Fruit fly (Drosophila melanogaster) whole organism, embryonic: ENCODE data around the gene CG5254.

Experiments used
- CG13624 ChIP-seq: fragments of 200-800 bp; sonication (Bioruptor generic); optimal IDR thresholded peaks from 2 replicates; lab custom pipeline; 2016; ENCODE audit warnings: missing biosample characterization, missing genetic modification characterization
- CG14667 ChIP-seq: fragments of 200-800 bp; sonication (Bioruptor generic); IDR thresholded peaks from 2 replicates; pipeline ENCODE4 v1.3.6; 2022; ENCODE audit warnings: missing biosample characterization, missing genetic modification characterization
- CG14710 ChIP-seq: fragments of 200-800 bp; sonication (Bioruptor generic); optimal IDR thresholded peaks from 3 replicates; lab custom pipeline; 2019; ENCODE audit warnings: missing biosample characterization, mild to moderate bottlenecking, missing genetic modification characterization, moderate library complexity
- CG14860 ChIP-seq: fragments of 200-800 bp; sonication (Bioruptor generic); IDR thresholded peaks from 3 replicates; pipeline ENCODE4 v1.3.6; 2022; ENCODE audit warnings: missing biosample characterization, missing genetic modification characterization; ENCODE audit not compliant: partially characterized antibody
- CG1529 ChIP-seq: fragments of 200-800 bp; sonication (Bioruptor generic); optimal IDR thresholded peaks from 3 replicates; lab custom pipeline; 2018; ENCODE audit warnings: missing biosample characterization, missing genetic modification characterization
- CG17802 ChIP-seq: fragments of 200-800 bp; sonication (Bioruptor generic); optimal IDR thresholded peaks from 2 replicates; lab custom pipeline; 2018; ENCODE audit warnings: missing biosample characterization, mild to moderate bottlenecking, missing genetic modification characterization, moderate library complexity
- CG17829 ChIP-seq: fragments of 200-800 bp; optimal IDR thresholded peaks from 2 replicates; lab custom pipeline; 2019; ENCODE audit warnings: missing biosample characterization, mild to moderate bottlenecking, missing genetic modification characterization, moderate library complexity
- CG17912 ChIP-seq: fragments of 200-800 bp; sonication (Bioruptor generic); optimal IDR thresholded peaks from 2 replicates; lab custom pipeline; 2018; ENCODE audit warnings: missing biosample characterization, mild to moderate bottlenecking, missing genetic modification characterization
- CG1792 ChIP-seq: fragments of 200-800 bp; sonication (Bioruptor generic); optimal IDR thresholded peaks from 2 replicates; lab custom pipeline; 2016; ENCODE audit warnings: missing biosample characterization, missing genetic modification characterization
- CG4360 ChIP-seq: fragments of 200-800 bp; sonication (Bioruptor generic); IDR thresholded peaks from 2 replicates; pipeline ENCODE4 v1.3.6; 2022; ENCODE audit warnings: missing biosample characterization, missing genetic modification characterization
- CG4617 ChIP-seq: fragments of 200-800 bp; sonication (Bioruptor generic); optimal IDR thresholded peaks from 3 replicates; lab custom pipeline; 2016; ENCODE audit warnings: missing biosample characterization, missing genetic modification characterization, borderline replicate concordance
- CG4730 ChIP-seq: fragments of 200-800 bp; sonication (Bioruptor generic); IDR thresholded peaks from 2 replicates; pipeline ENCODE4 v1.3.6; 2022; ENCODE audit warnings: missing biosample characterization, missing genetic modification characterization
- CG6813 ChIP-seq: fragments of 200-800 bp; sonication (Bioruptor generic); optimal IDR thresholded peaks from 2 replicates; lab custom pipeline; 2017; ENCODE audit warnings: missing biosample characterization, missing genetic modification characterization, mild to moderate bottlenecking, moderate library complexity, missing genetic modification reagents
- CG6854 ChIP-seq: fragments of 200-800 bp; sonication (Bioruptor generic); optimal IDR thresholded peaks from 3 replicates; lab custom pipeline; 2017; ENCODE audit warnings: missing biosample characterization, mild to moderate bottlenecking, missing genetic modification characterization
- CG7556 ChIP-seq: fragments of 200-800 bp; sonication (Bioruptor generic); optimal IDR thresholded peaks from 2 replicates; lab custom pipeline; 2017; ENCODE audit warnings: missing biosample characterization, mild to moderate bottlenecking, missing genetic modification characterization
- CG7839 ChIP-seq: fragments of 200-800 bp; sonication (Bioruptor generic); optimal IDR thresholded peaks from 3 replicates; lab custom pipeline; 2018; ENCODE audit warnings: missing biosample characterization, mild to moderate bottlenecking, missing genetic modification characterization, moderate library complexity
- CG8281 ChIP-seq: fragments of 200-800 bp; sonication (Bioruptor generic); optimal IDR thresholded peaks from 2 replicates; lab custom pipeline; 2018; ENCODE audit warnings: missing biosample characterization, mild to moderate bottlenecking, missing genetic modification characterization, moderate library complexity
- CG8359 ChIP-seq: fragments of 200-800 bp; sonication (Bioruptor generic); optimal IDR thresholded peaks from 2 replicates; lab custom pipeline; 2017; ENCODE audit warnings: missing biosample characterization, mild to moderate bottlenecking, missing genetic modification characterization, borderline replicate concordance
- CG8924 ChIP-seq: fragments of 200-800 bp; optimal IDR thresholded peaks from 3 replicates; lab custom pipeline; 2019; ENCODE audit warnings: missing biosample characterization, mild to moderate bottlenecking, missing genetic modification characterization, moderate library complexity
- CrebB ChIP-seq: fragments of 200-800 bp; sonication (Bioruptor generic); optimal IDR thresholded peaks from 3 replicates; lab custom pipeline; 2018; ENCODE audit warnings: missing biosample characterization, mild to moderate bottlenecking, missing genetic modification characterization
- ERR ChIP-seq: fragments of 200-800 bp; sonication (Bioruptor generic); optimal IDR thresholded peaks from 2 replicates; lab custom pipeline; 2016; ENCODE audit warnings: missing biosample characterization, missing genetic modification characterization
- Gug ChIP-seq: fragments of 200-800 bp; sonication (Bioruptor generic); IDR thresholded peaks from 4 replicates; pipeline ENCODE4 v1.3.6; 2022; ENCODE audit warnings: missing biosample characterization, missing genetic modification characterization
- MESR4 ChIP-seq: fragments of 200-800 bp; sonication (Bioruptor generic); optimal IDR thresholded peaks from 2 replicates; lab custom pipeline; 2018; ENCODE audit warnings: missing biosample characterization, mild to moderate bottlenecking, missing genetic modification characterization, moderate library complexity
- MTF-1 ChIP-seq: fragments of 200-800 bp; sonication (Bioruptor generic); optimal IDR thresholded peaks from 2 replicates; lab custom pipeline; 2018; ENCODE audit warnings: missing biosample characterization, mild to moderate bottlenecking, missing genetic modification characterization, borderline replicate concordance
- Myb ChIP-seq: fragments of 200-800 bp; sonication (Bioruptor generic); optimal IDR thresholded peaks from 2 replicates; lab custom pipeline; 2016; ENCODE audit warnings: missing biosample characterization, missing genetic modification characterization
- NC2α ChIP-seq: fragments of 200-800 bp; sonication (Bioruptor generic); optimal IDR thresholded peaks from 2 replicates; lab custom pipeline; 2016; ENCODE audit warnings: missing biosample characterization, missing genetic modification characterization
- Nf-YB ChIP-seq: fragments of 200-800 bp; sonication (Bioruptor generic); optimal IDR thresholded peaks from 3 replicates; lab custom pipeline; 2019; ENCODE audit warnings: missing biosample characterization, mild to moderate bottlenecking, missing genetic modification characterization, moderate library complexity
- Nf-YC ChIP-seq: fragments of 200-800 bp; optimal IDR thresholded peaks from 3 replicates; lab custom pipeline; 2019; ENCODE audit warnings: missing biosample characterization, mild to moderate bottlenecking, missing genetic modification characterization, moderate library complexity
- Poxn ChIP-seq: fragments of 200-800 bp; sonication (Bioruptor generic); IDR thresholded peaks from 2 replicates; pipeline ENCODE4 v1.3.6; 2022; ENCODE audit warnings: missing biosample characterization, missing genetic modification characterization
- Xrp1 ChIP-seq: fragments of 200-800 bp; sonication (Bioruptor generic); IDR thresholded peaks from 2 replicates; pipeline ENCODE4 v1.3.6; 2022; ENCODE audit warnings: missing biosample characterization, missing genetic modification characterization
- ap ChIP-seq: fragments of 200-800 bp; sonication (Bioruptor generic); IDR thresholded peaks from 2 replicates; pipeline ENCODE4 v1.3.6; 2022; ENCODE audit warnings: missing biosample characterization, missing genetic modification characterization
- cato ChIP-seq: fragments of 200-800 bp; sonication (Bioruptor generic); optimal IDR thresholded peaks from 2 replicates; lab custom pipeline; 2016; ENCODE audit warnings: missing biosample characterization, missing genetic modification characterization, borderline replicate concordance
- crol ChIP-seq: fragments of 200-800 bp; sonication (Bioruptor generic); IDR thresholded peaks from 2 replicates; pipeline ENCODE4 v1.3.6; 2022; ENCODE audit warnings: missing biosample characterization, missing genetic modification characterization
- da ChIP-seq: fragments of 200-800 bp; sonication (Bioruptor generic); optimal IDR thresholded peaks from 2 replicates; lab custom pipeline; 2016; ENCODE audit warnings: missing biosample characterization, missing genetic modification characterization
- eve ChIP-seq, 2 experiments: fragments of >200 bp; optimal IDR thresholded peaks; 2 replicates each; lab custom pipeline; 2017; ENCODE audit warnings: missing biosample characterization in 2 of 2, missing genetic modification characterization in 2 of 2
- gfzf ChIP-seq: fragments of 200-800 bp; sonication (Bioruptor generic); optimal IDR thresholded peaks from 2 replicates; lab custom pipeline; 2016; ENCODE audit warnings: missing biosample characterization, mild to moderate bottlenecking, missing genetic modification characterization, moderate library complexity
- gt ChIP-seq: fragments of 200-800 bp; sonication (Bioruptor generic); IDR thresholded peaks from 2 replicates; pipeline ENCODE4 v1.3.6; 2022; ENCODE audit warnings: missing biosample characterization, missing genetic modification characterization
- jigr1 ChIP-seq: fragments of 200-800 bp; sonication (Bioruptor generic); IDR thresholded peaks from 3 replicates; pipeline ENCODE4 v1.3.6; 2022; ENCODE audit warnings: missing biosample characterization, missing genetic modification characterization
- lbe ChIP-seq: fragments of 200-800 bp; sonication (Bioruptor generic); optimal IDR thresholded peaks from 2 replicates; lab custom pipeline; 2016; ENCODE audit warnings: missing biosample characterization, mild to moderate bottlenecking, missing genetic modification characterization
- lola ChIP-seq, 3 experiments: fragments of >200 bp in 2 of 3; fragments of 200-800 bp in 1 of 3; sonication (Bioruptor generic) in 1 of 3; optimal IDR thresholded peaks; 2 replicates each; lab custom pipeline; 2017 to 2019; ENCODE audit warnings: missing biosample characterization in 3 of 3, missing genetic modification characterization in 3 of 3, mild to moderate bottlenecking in 1 of 3, moderate library complexity in 1 of 3
- mirr ChIP-seq: fragments of 200-800 bp; sonication (Bioruptor generic); optimal IDR thresholded peaks from 3 replicates; lab custom pipeline; 2018; ENCODE audit warnings: missing biosample characterization, mild to moderate bottlenecking, missing genetic modification characterization
- nerfin-1 ChIP-seq: fragments of 200-800 bp; sonication (Bioruptor generic); optimal IDR thresholded peaks from 3 replicates; lab custom pipeline; 2019; ENCODE audit warnings: missing biosample characterization, mild to moderate bottlenecking, missing genetic modification characterization, moderate library complexity
- oc ChIP-seq: fragments of 200-800 bp; sonication (Bioruptor generic); optimal IDR thresholded peaks from 2 replicates; lab custom pipeline; 2018; ENCODE audit warnings: missing biosample characterization, mild to moderate bottlenecking, missing genetic modification characterization, moderate library complexity
- rib ChIP-seq: fragments of 200-800 bp; sonication (Bioruptor generic); IDR thresholded peaks from 2 replicates; pipeline ENCODE4 v1.3.6; 2022; ENCODE audit warnings: missing biosample characterization, missing genetic modification characterization
- sima ChIP-seq: fragments of 200-800 bp; sonication (Bioruptor generic); optimal IDR thresholded peaks from 2 replicates; lab custom pipeline; 2016; ENCODE audit warnings: missing biosample characterization, missing genetic modification characterization
- stc ChIP-seq: fragments of 200-800 bp; sonication (Bioruptor generic); IDR thresholded peaks from 2 replicates; pipeline ENCODE4 v1.3.6; 2022; ENCODE audit warnings: missing biosample characterization, missing genetic modification characterization
- tap ChIP-seq: fragments of 200-800 bp; optimal IDR thresholded peaks from 3 replicates; lab custom pipeline; 2019; ENCODE audit warnings: missing biosample characterization, mild to moderate bottlenecking, missing genetic modification characterization, moderate library complexity
- trem ChIP-seq: fragments of 200-800 bp; optimal IDR thresholded peaks from 3 replicates; lab custom pipeline; 2019; ENCODE audit warnings: missing biosample characterization, mild to moderate bottlenecking, missing genetic modification characterization, moderate library complexity
- unpg ChIP-seq: fragments of 200-800 bp; sonication (Bioruptor generic); optimal IDR thresholded peaks from 3 replicates; lab custom pipeline; 2018; ENCODE audit warnings: missing biosample characterization, mild to moderate bottlenecking, missing genetic modification characterization, moderate library complexity
- wek ChIP-seq: fragments of 200-800 bp; sonication (Bioruptor generic); optimal IDR thresholded peaks from 3 replicates; lab custom pipeline; 2018; ENCODE audit warnings: missing biosample characterization, mild to moderate bottlenecking, missing genetic modification characterization, moderate library complexity
- zen2 ChIP-seq: fragments of 200-800 bp; sonication (Bioruptor generic); IDR thresholded peaks from 3 replicates; pipeline ENCODE4 v1.3.6; 2022; ENCODE audit warnings: missing biosample characterization, missing genetic modification characterization; ENCODE audit not compliant: partially characterized antibody

CG5254 gene

dm6 chrX:805907-806306 lies 55.8 kb downstream of the CG5254 start, which contains the start of gene Sec22 (continued):
- TF ChIP-seq CG13624 (GFP tag; lab: Kevin White, UChicago): no peak
- TF ChIP-seq CG8359: no peak
- TF ChIP-seq CG17829 (tag; lab: Kevin White, UChicago): no peak
- no peak for TF ChIP-seq NC2α (GFP tag; lab: Kevin White, UChicago)
- no peak for TF ChIP-seq CG4730
- TF ChIP-seq CG14667 (GFP tag; lab: Robert Waterston, UW): no peak
- no peak for TF ChIP-seq CG7556 (GFP tag; lab: Kevin White, UChicago)
- no peak for TF ChIP-seq ERR
- no peak for TF ChIP-seq Nf-YB (GFP tag; lab: Kevin White, UChicago)
- TF ChIP-seq trem (tag; lab: Kevin White, UChicago): peak; percentile 9
- TF ChIP-seq MTF-1 (GFP tag; lab: Kevin White, UChicago): no peak
- TF ChIP-seq sima (GFP tag; lab: Kevin White, UChicago): no peak
- no peak for TF ChIP-seq rib (GFP tag; lab: Robert Waterston, UW)
- peak; percentile 74 for TF ChIP-seq gfzf (GFP tag; lab: Kevin White, UChicago)
- TF ChIP-seq crol (GFP tag; lab: Robert Waterston, UW): no peak
- TF ChIP-seq CrebB (tag; lab: Kevin White, UChicago): no peak
- no peak for TF ChIP-seq cato (GFP tag; lab: Kevin White, UChicago)
- peak; percentile 17; the same call in 1 of the 2 replicates for TF ChIP-seq CG4360 (GFP tag; lab: Robert Waterston, UW)
- TF ChIP-seq CG6813 (GFP tag; lab: Kevin White, UChicago): peak; percentile 30
- TF ChIP-seq CG4617 (GFP tag; lab: Kevin White, UChicago): peak; percentile 51
- no peak for TF ChIP-seq CG8281 (tag; lab: Kevin White, UChicago)
- no peak for TF ChIP-seq tap (tag; lab: Kevin White, UChicago)
- peak; percentile 40 for TF ChIP-seq CG14710 (tag; lab: Kevin White, UChicago)
- TF ChIP-seq wek: peak; percentile 8
- TF ChIP-seq lbe (GFP tag; lab: Kevin White, UChicago): no peak
- TF ChIP-seq da (GFP tag; lab: Kevin White, UChicago): no peak
- TF ChIP-seq CG1792 (GFP tag; lab: Kevin White, UChicago): no peak
- TF ChIP-seq lola (GFP tag; optimal IDR thresholded peaks at IDR 0.05; lab: Kevin White, UChicago): no peak
- no peak for TF ChIP-seq CG14860 (GFP tag; lab: Robert Waterston, UW)
- TF ChIP-seq stc (GFP tag; lab: Robert Waterston, UW): no peak
- no peak for TF ChIP-seq CG17802 (tag; lab: Kevin White, UChicago)
- no peak for TF ChIP-seq ap
- TF ChIP-seq oc (tag; lab: Kevin White, UChicago): no peak
- TF ChIP-seq CG1529: no peak
- TF ChIP-seq gt (GFP tag; lab: Robert Waterston, UW): no peak
- TF ChIP-seq Poxn (GFP tag; lab: Robert Waterston, UW): no peak
- no peak for TF ChIP-seq Xrp1 (GFP tag; lab: Robert Waterston, UW)
- TF ChIP-seq mirr: no peak
- TF ChIP-seq zen2 (GFP tag; lab: Robert Waterston, UW): no peak
- TF ChIP-seq jigr1 (GFP tag; lab: Robert Waterston, UW): no peak
- TF ChIP-seq nerfin-1 (tag; lab: Kevin White, UChicago): peak; percentile 4
- no peak for TF ChIP-seq Nf-YC (tag; lab: Kevin White, UChicago)
- TF ChIP-seq CG7839 (tag; lab: Kevin White, UChicago): no peak
- TF ChIP-seq Gug (GFP tag; lab: Robert Waterston, UW): no peak
- peak; percentile 88 for TF ChIP-seq MESR4 (GFP tag; lab: Kevin White, UChicago)
- TF ChIP-seq CG6854 (GFP tag; lab: Kevin White, UChicago): no peak
- TF ChIP-seq Myb (GFP tag; lab: Kevin White, UChicago): peak; percentile 17
- no peak for TF ChIP-seq eve (GFP tag; optimal IDR thresholded peaks at IDR 0.05; lab: Kevin White, UChicago)
- no peak for TF ChIP-seq CG17912
- TF ChIP-seq unpg (GFP tag; lab: Kevin White, UChicago): peak; percentile 15
- TF ChIP-seq CG8924: no peak
